Worm (Caenorhabditis elegans): ENCODE data around the gene B0272.4.

The B0272.4 gene

ce11 chrX:9411675-9412074 is 16.6 kb upstream of the B0272.4 start:
- no peak for TF ChIP-seq unc-39 (tag; optimal IDR thresholded peaks at IDR 0.05)
- no peak for TF ChIP-seq nhr-77 (tag; optimal IDR thresholded peaks at IDR 0.05)
- TF ChIP-seq jun-1 (tag; optimal IDR thresholded peaks at IDR 0.05): no peak
- peak; percentile 72 for TF ChIP-seq pha-4 (tag; optimal IDR thresholded peaks at IDR 0.05)

- TF ChIP-seq fos-1 (tag; optimal IDR thresholded peaks at IDR 0.05) (no peak), lin-39 (tag; optimal IDR thresholded peaks at IDR 0.05) (no peak), ztf-4 (tag; optimal IDR thresholded peaks at IDR 0.05) (no peak), ama-1 (optimal IDR thresholded peaks at IDR 0.05) (no peak), nhr-76 (tag; optimal IDR thresholded peaks at IDR 0.05) (no peak), egl-5 (tag; optimal IDR thresholded peaks at IDR 0.05) (no peak), unc-39 (tag; optimal IDR thresholded peaks at IDR 0.05) (no peak), ZK546.5 (tag; optimal IDR thresholded peaks at IDR 0.05) (no peak), elt-1 (tag; optimal IDR thresholded peaks at IDR 0.05) (no peak), nhr-28 (tag; optimal IDR thresholded peaks at IDR 0.05) (no peak), ceh-82 (tag; optimal IDR thresholded peaks at IDR 0.05) (no peak), R02D3.7 (tag; optimal IDR thresholded peaks at IDR 0.05) (no peak)
Observed at ce11 chrX:9417326-9417725, 10.9 kb upstream of the B0272.4 start.

- no peak for TF ChIP-seq zag-1 (tag; optimal IDR thresholded peaks at IDR 0.05)
- no peak for TF ChIP-seq skn-1 (tag; optimal IDR thresholded peaks at IDR 0.05)
- TF ChIP-seq nhr-12 (tag; optimal IDR thresholded peaks at IDR 0.05): no peak
- no peak for TF ChIP-seq mdl-1 (tag; optimal IDR thresholded peaks at IDR 0.05)
- TF ChIP-seq nhr-28 (tag; optimal IDR thresholded peaks at IDR 0.05): no peak
- no peak for TF ChIP-seq fos-1 (tag; optimal IDR thresholded peaks at IDR 0.05)
- TF ChIP-seq tbx-2 (tag; optimal IDR thresholded peaks at IDR 0.05): no peak
- TF ChIP-seq nhr-77 (tag; optimal IDR thresholded peaks at IDR 0.05): no peak
- no peak for TF ChIP-seq ceh-9 (tag; optimal IDR thresholded peaks at IDR 0.05)
- no peak for TF ChIP-seq eor-1 (tag; optimal IDR thresholded peaks at IDR 0.05)
- TF ChIP-seq pqm-1 (tag; optimal IDR thresholded peaks at IDR 0.05): no peak
- TF ChIP-seq nhr-67 (tag; optimal IDR thresholded peaks at IDR 0.05): no peak
- no peak for TF ChIP-seq nhr-43 (tag; optimal IDR thresholded peaks at IDR 0.05; ENCODE audit: poor library complexity, severe bottlenecking)
- no peak for TF ChIP-seq jun-1 (tag; optimal IDR thresholded peaks at IDR 0.05)
- TF ChIP-seq elt-1 (tag; optimal IDR thresholded peaks at IDR 0.05): no peak
- no peak for TF ChIP-seq ztf-11 (tag; optimal IDR thresholded peaks at IDR 0.05)
- no peak for TF ChIP-seq ZK546.5 (tag; optimal IDR thresholded peaks at IDR 0.05)
- no peak for TF ChIP-seq ama-1 (optimal IDR thresholded peaks at IDR 0.05)
- TF ChIP-seq elt-3 (tag; optimal IDR thresholded peaks at IDR 0.05): no peak
- no peak for TF ChIP-seq egl-5 (tag; optimal IDR thresholded peaks at IDR 0.05)
Observed at ce11 chrX:9417948-9418347, 10.3 kb upstream of the B0272.4 start.

ce11 chrX:9431002-9431482 is 2.8 kb downstream of the B0272.4 start, which contains the start of gene B0272.3:
Gene B0272.3 (plus strand): TSS chrX:9431432.
- TF ChIP-seq elt-1 (tag; optimal IDR thresholded peaks at IDR 0.05): no peak
- no peak for TF ChIP-seq nhr-67 (tag; optimal IDR thresholded peaks at IDR 0.05)
- no peak for TF ChIP-seq daf-12 (tag; optimal IDR thresholded peaks at IDR 0.05)
- TF ChIP-seq elt-3 (tag; optimal IDR thresholded peaks at IDR 0.05): peak in 1 of 3 experiments; percentile 33
- TF ChIP-seq mdl-1 (tag; optimal IDR thresholded peaks at IDR 0.05): no peak
- TF ChIP-seq fkh-2 (tag; optimal IDR thresholded peaks at IDR 0.05): no peak
- no peak for TF ChIP-seq mml-1 (tag; optimal IDR thresholded peaks at IDR 0.05)
- TF ChIP-seq R02D3.7 (tag; optimal IDR thresholded peaks at IDR 0.05): no peak
- TF ChIP-seq lin-39 (tag; optimal IDR thresholded peaks at IDR 0.05): no peak
- TF ChIP-seq pha-4 (tag; optimal IDR thresholded peaks at IDR 0.05): peak; percentile 71
- no peak for TF ChIP-seq nhr-77 (tag; optimal IDR thresholded peaks at IDR 0.05)
- peak; percentile 31 for TF ChIP-seq lin-15B (tag; optimal IDR thresholded peaks at IDR 0.05)
- TF ChIP-seq ceh-28 (tag; optimal IDR thresholded peaks at IDR 0.05): peak; percentile 55
- no peak for TF ChIP-seq ZK546.5 (tag; optimal IDR thresholded peaks at IDR 0.05)
- no peak for TF ChIP-seq fos-1 (tag; optimal IDR thresholded peaks at IDR 0.05)
- no peak for TF ChIP-seq nhr-12 (tag; optimal IDR thresholded peaks at IDR 0.05)
- no peak for TF ChIP-seq nhr-28 (tag; optimal IDR thresholded peaks at IDR 0.05)
- no peak for TF ChIP-seq sea-2 (GFP tag; optimal IDR thresholded peaks at IDR 0.05)
- no peak for TF ChIP-seq nhr-76 (tag; optimal IDR thresholded peaks at IDR 0.05)
- peak; percentile 1 for TF ChIP-seq nhr-43 (tag; optimal IDR thresholded peaks at IDR 0.05; ENCODE audit: poor library complexity, severe bottlenecking)
- TF ChIP-seq ceh-82 (tag; optimal IDR thresholded peaks at IDR 0.05): no peak
- no peak for TF ChIP-seq lsy-12 (tag; optimal IDR thresholded peaks at IDR 0.05)
- TF ChIP-seq nhr-237 (tag; optimal IDR thresholded peaks at IDR 0.05): no peak
- no peak for TF ChIP-seq hmg-11 (tag; optimal IDR thresholded peaks at IDR 0.05)
- no peak for TF ChIP-seq unc-39 (tag; optimal IDR thresholded peaks at IDR 0.05)
- TF ChIP-seq nhr-23 (tag; optimal IDR thresholded peaks at IDR 0.05): peak; percentile 74
- no peak for TF ChIP-seq skn-1 (tag; optimal IDR thresholded peaks at IDR 0.05)
- peak; percentile 61 for TF ChIP-seq jun-1 (tag; optimal IDR thresholded peaks at IDR 0.05)
- no peak for TF ChIP-seq tbx-2 (tag; optimal IDR thresholded peaks at IDR 0.05)
- TF ChIP-seq elt-2 (tag; optimal IDR thresholded peaks at IDR 0.05): peak; percentile 86
- TF ChIP-seq nhr-11 (tag; optimal IDR thresholded peaks at IDR 0.05): no peak
- TF ChIP-seq snpc-4 (tag; optimal IDR thresholded peaks at IDR 0.05): no peak
- no peak for TF ChIP-seq eor-1 (tag; optimal IDR thresholded peaks at IDR 0.05)
- no peak for TF ChIP-seq ceh-9 (tag; optimal IDR thresholded peaks at IDR 0.05)
- TF ChIP-seq ceh-16 (tag; optimal IDR thresholded peaks at IDR 0.05): no peak
- TF ChIP-seq egl-27 (tag; optimal IDR thresholded peaks at IDR 0.05): no peak
- TF ChIP-seq ztf-4 (tag; optimal IDR thresholded peaks at IDR 0.05): no peak
- no peak for TF ChIP-seq egl-5 (tag; optimal IDR thresholded peaks at IDR 0.05)
- no peak for TF ChIP-seq ztf-11 (tag; optimal IDR thresholded peaks at IDR 0.05)
- TF ChIP-seq pqm-1 (tag; optimal IDR thresholded peaks at IDR 0.05): peak; percentile 84
- TF ChIP-seq nfya-1 (tag; optimal IDR thresholded peaks at IDR 0.05; ENCODE audit: insufficient read depth): peak; percentile 26
